Fruit fly (Drosophila melanogaster) whole organism, prepupa: Measurements from ENCODE around the gene Tcs6.

Experiments used
- Blimp-1 ChIP-seq: fragments of 200-800 bp; sonication (Bioruptor generic); optimal IDR thresholded peaks from 3 replicates; lab custom pipeline; 2017; ENCODE audit warnings: missing biosample characterization, missing genetic modification characterization, mild to moderate bottlenecking, moderate library complexity, missing genetic modification reagents
- CG10669 ChIP-seq: fragments of 200-800 bp; sonication (Bioruptor generic); optimal IDR thresholded peaks from 3 replicates; lab custom pipeline; 2018; ENCODE audit warnings: missing biosample characterization, mild to moderate bottlenecking, missing genetic modification characterization, moderate library complexity
- CG11294 ChIP-seq: fragments of 200-800 bp; sonication (Bioruptor generic); IDR thresholded peaks from 2 replicates; pipeline ENCODE4 v1.3.6; 2022; ENCODE audit warnings: missing biosample characterization, missing genetic modification characterization
- CG11762 ChIP-seq: fragments of 200-800 bp; sonication (Bioruptor generic); optimal IDR thresholded peaks from 3 replicates; lab custom pipeline; 2016; ENCODE audit warnings: missing biosample characterization, missing genetic modification characterization; ENCODE audit not compliant: insufficient read depth
- CG15336 ChIP-seq: fragments of 200-800 bp; sonication (Bioruptor generic); IDR thresholded peaks from 2 replicates; pipeline ENCODE4 v1.3.6; 2022; ENCODE audit warnings: missing biosample characterization, missing genetic modification characterization
- CG31627 ChIP-seq: fragments of 200-800 bp; sonication (Bioruptor generic); optimal IDR thresholded peaks from 3 replicates; lab custom pipeline; 2016; ENCODE audit warnings: missing biosample characterization, missing genetic modification characterization
- CG32006 ChIP-seq: fragments of 200-800 bp; sonication (Bioruptor generic); optimal IDR thresholded peaks from 3 replicates; lab custom pipeline; 2017; ENCODE audit warnings: missing biosample characterization, mild to moderate bottlenecking, missing genetic modification characterization
- CG34406 ChIP-seq: fragments of 200-800 bp; sonication (Bioruptor generic); optimal IDR thresholded peaks from 3 replicates; lab custom pipeline; 2016; ENCODE audit warnings: missing biosample characterization, missing genetic modification characterization
- CG3919 ChIP-seq: fragments of 200-800 bp; sonication (Bioruptor generic); optimal IDR thresholded peaks from 3 replicates; lab custom pipeline; 2016; ENCODE audit warnings: missing biosample characterization, missing genetic modification characterization
- CG4318 ChIP-seq: fragments of 200-800 bp; sonication (Bioruptor generic); optimal IDR thresholded peaks from 3 replicates; lab custom pipeline; 2017; ENCODE audit warnings: missing biosample characterization, mild to moderate bottlenecking, missing genetic modification characterization
- CG6163 ChIP-seq: fragments of 200-800 bp; sonication (Bioruptor generic); IDR thresholded peaks from 3 replicates; pipeline ENCODE4 v1.3.6; 2022; ENCODE audit warnings: missing biosample characterization, missing genetic modification characterization
- CG6276 ChIP-seq: fragments of 200-800 bp; sonication (Bioruptor generic); optimal IDR thresholded peaks from 2 replicates; lab custom pipeline; 2017; ENCODE audit warnings: missing biosample characterization, mild to moderate bottlenecking, missing genetic modification characterization
- CG6792 ChIP-seq: fragments of 200-800 bp; sonication (Bioruptor generic); optimal IDR thresholded peaks from 3 replicates; lab custom pipeline; 2016; ENCODE audit warnings: missing biosample characterization, missing genetic modification characterization
- CG7368 ChIP-seq: fragments of 200-800 bp; sonication (Bioruptor generic); optimal IDR thresholded peaks from 3 replicates; lab custom pipeline; 2016; ENCODE audit warnings: missing biosample characterization, missing genetic modification characterization
- CG8119 ChIP-seq: fragments of 200-800 bp; sonication (Bioruptor generic); IDR thresholded peaks from 3 replicates; pipeline ENCODE4 v1.3.6; 2022; ENCODE audit warnings: missing biosample characterization, missing genetic modification characterization
- CG8319 ChIP-seq: fragments of 200-800 bp; sonication (Bioruptor generic); optimal IDR thresholded peaks from 3 replicates; lab custom pipeline; 2016; ENCODE audit warnings: missing biosample characterization, missing genetic modification characterization
- CG8632 ChIP-seq: fragments of 200-800 bp; sonication (Bioruptor generic); optimal IDR thresholded peaks from 3 replicates; lab custom pipeline; 2016; ENCODE audit warnings: missing biosample characterization, missing genetic modification characterization
- Eip75B ChIP-seq: fragments of 200-800 bp; sonication (Bioruptor generic); optimal IDR thresholded peaks from 3 replicates; lab custom pipeline; 2016; ENCODE audit warnings: missing biosample characterization, missing genetic modification characterization
- Eip78C ChIP-seq: fragments of 200-800 bp; sonication (Bioruptor generic); peaks from one replicate; lab custom pipeline; 2016; ENCODE audit warnings: missing biosample characterization, missing genetic modification characterization
- Ets21C ChIP-seq: fragments of 200-800 bp; sonication (Bioruptor generic); optimal IDR thresholded peaks from 3 replicates; lab custom pipeline; 2016; ENCODE audit warnings: missing biosample characterization, missing genetic modification characterization
- Ets96B ChIP-seq: fragments of 200-800 bp; optimal IDR thresholded peaks from 2 replicates; lab custom pipeline; 2019; ENCODE audit warnings: missing biosample characterization, mild to moderate bottlenecking, missing genetic modification characterization, moderate library complexity
- Gug ChIP-seq: fragments of 200-800 bp; sonication (Bioruptor generic); IDR thresholded peaks from 2 replicates; pipeline ENCODE4 v1.3.6; 2022; ENCODE audit warnings: missing biosample characterization, missing genetic modification characterization
- Hr39 ChIP-seq: fragments of 200-800 bp; sonication (Bioruptor generic); optimal IDR thresholded peaks from 2 replicates; lab custom pipeline; 2016; ENCODE audit warnings: missing biosample characterization, missing genetic modification characterization
- Hr4 ChIP-seq: fragments of 200-800 bp; sonication (Bioruptor generic); optimal IDR thresholded peaks from 3 replicates; lab custom pipeline; 2016; ENCODE audit warnings: missing biosample characterization, missing genetic modification characterization
- Lpt ChIP-seq: fragments of 200-800 bp; sonication (Bioruptor generic); optimal IDR thresholded peaks from 3 replicates; lab custom pipeline; 2016; ENCODE audit warnings: missing biosample characterization, missing genetic modification characterization
- OdsH ChIP-seq: fragments of 200-800 bp; sonication (Bioruptor generic); optimal IDR thresholded peaks from 3 replicates; lab custom pipeline; 2016; ENCODE audit warnings: missing biosample characterization, missing genetic modification characterization
- Smox ChIP-seq: fragments of 200-800 bp; sonication (Bioruptor generic); optimal IDR thresholded peaks from 3 replicates; lab custom pipeline; 2016; ENCODE audit warnings: missing biosample characterization, missing genetic modification characterization
- Sox102F ChIP-seq: fragments of 200-800 bp; sonication (Bioruptor generic); optimal IDR thresholded peaks from 2 replicates; lab custom pipeline; 2016; ENCODE audit warnings: missing biosample characterization, mild to moderate bottlenecking, missing genetic modification characterization
- Sox14 ChIP-seq: fragments of 200-800 bp; sonication (Bioruptor generic); optimal IDR thresholded peaks from 3 replicates; lab custom pipeline; 2016; ENCODE audit warnings: missing biosample characterization, missing genetic modification characterization
- achi ChIP-seq: fragments of 200-800 bp; sonication (Bioruptor generic); optimal IDR thresholded peaks from 3 replicates; lab custom pipeline; 2016; ENCODE audit warnings: missing biosample characterization, missing genetic modification characterization
- acj6 ChIP-seq: fragments of 200-800 bp; sonication (Bioruptor generic); optimal IDR thresholded peaks from 3 replicates; lab custom pipeline; 2016; ENCODE audit warnings: missing biosample characterization, missing genetic modification characterization
- dac ChIP-seq: fragments of 200-800 bp; sonication (Bioruptor generic); optimal IDR thresholded peaks from 2 replicates; lab custom pipeline; 2017; ENCODE audit warnings: missing biosample characterization, mild to moderate bottlenecking, missing genetic modification characterization
- dsx ChIP-seq: fragments of 200-800 bp; optimal IDR thresholded peaks from 3 replicates; lab custom pipeline; 2019; ENCODE audit warnings: missing biosample characterization, mild to moderate bottlenecking, missing genetic modification characterization, moderate library complexity; ENCODE audit not compliant: poor library complexity, severe bottlenecking
- esn ChIP-seq: fragments of 200-800 bp; sonication (Bioruptor generic); optimal IDR thresholded peaks from 2 replicates; lab custom pipeline; 2016; ENCODE audit warnings: missing biosample characterization, mild to moderate bottlenecking, missing genetic modification characterization, moderate library complexity
- net ChIP-seq: fragments of 200-800 bp; sonication (Bioruptor generic); optimal IDR thresholded peaks from 3 replicates; lab custom pipeline; 2016; ENCODE audit warnings: missing biosample characterization, missing genetic modification characterization
- pdm3 ChIP-seq: fragments of 200-800 bp; sonication (Bioruptor generic); optimal IDR thresholded peaks from 3 replicates; lab custom pipeline; 2016; ENCODE audit warnings: missing biosample characterization, missing genetic modification characterization
- salr ChIP-seq, 2 experiments: fragments of 200-800 bp; sonication (Bioruptor generic); optimal IDR thresholded peaks; 3 replicates each; lab custom pipeline; 2016 to 2018; ENCODE audit warnings: missing biosample characterization in 2 of 2, missing genetic modification characterization in 2 of 2, mild to moderate bottlenecking in 1 of 2
- spab ChIP-seq: fragments of 200-800 bp; sonication (Bioruptor generic); optimal IDR thresholded peaks from 2 replicates; lab custom pipeline; 2017; ENCODE audit warnings: missing biosample characterization, mild to moderate bottlenecking, missing genetic modification characterization, missing genetic modification reagents
- ss ChIP-seq, 2 experiments: fragments of 200-800 bp; sonication (Bioruptor generic); optimal IDR thresholded peaks; 2 replicates in 1 of 2; 3 replicates in 1 of 2; lab custom pipeline; 2017 to 2018; ENCODE audit warnings: mild to moderate bottlenecking in 2 of 2, missing biosample characterization in 2 of 2, missing genetic modification characterization in 2 of 2, moderate library complexity in 1 of 2
- topi ChIP-seq: fragments of 200-800 bp; sonication (Bioruptor generic); optimal IDR thresholded peaks from 3 replicates; lab custom pipeline; 2016; ENCODE audit warnings: missing biosample characterization, missing genetic modification characterization
- vri ChIP-seq: fragments of 200-800 bp; sonication (Bioruptor generic); optimal IDR thresholded peaks from 3 replicates; lab custom pipeline; 2016; ENCODE audit warnings: missing biosample characterization, mild to moderate bottlenecking, missing genetic modification characterization

Gene Tcs6

dm6 chr3R:26105924-26106494, 48.0 kb upstream of the Tcs6 start (continued):
- TF ChIP-seq CG11762 (no peak), Sox14 (no peak), CG8319 (GFP tag; lab: Kevin White, UChicago) (no peak), net (GFP tag; lab: Kevin White, UChicago) (no peak), Ets21C (no peak), CG3919 (GFP tag; lab: Kevin White, UChicago) (peak; percentile 44), CG31627 (no peak), Hr39 (GFP tag; lab: Kevin White, UChicago) (no peak), CG8632 (GFP tag; lab: Kevin White, UChicago) (no peak), CG6276 (peak; percentile 53), CG7368 (GFP tag; lab: Kevin White, UChicago) (no peak), esn (GFP tag; lab: Kevin White, UChicago) (no peak), CG10669 (GFP tag; lab: Kevin White, UChicago) (peak; percentile 36)

- TF ChIP-seq OdsH (GFP tag; lab: Kevin White, UChicago) (no peak), dsx (GFP tag; lab: Kevin White, UChicago) (no peak), achi (GFP tag; lab: Kevin White, UChicago) (no peak), ss (GFP tag; optimal IDR thresholded peaks at IDR 0.05; lab: Kevin White, UChicago) (no peak), Blimp-1 (GFP tag; lab: Kevin White, UChicago) (no peak), acj6 (GFP tag; lab: Kevin White, UChicago) (no peak), CG34406 (GFP tag; lab: Kevin White, UChicago) (no peak)
Observed at dm6 chr3R:26105407-26105806, 47.4 kb upstream of the Tcs6 start.

- TF ChIP-seq Eip78C (GFP tag; lab: Kevin White, UChicago) = peak; percentile 16
- TF ChIP-seq CG31627 = no peak
Observed at dm6 chr3R:26105141-26105403, 47.0 kb upstream of the Tcs6 start.

- TF ChIP-seq Eip75B (GFP tag; lab: Kevin White, UChicago) (peak; percentile 71), CG10669 (GFP tag; lab: Kevin White, UChicago) (no peak), CG31627 (peak; percentile 77), Blimp-1 (GFP tag; lab: Kevin White, UChicago) (peak; percentile 35), CG11762 (peak; percentile 3), Sox102F (GFP tag; lab: Kevin White, UChicago) (peak; percentile 67), OdsH (GFP tag; lab: Kevin White, UChicago) (peak; percentile 45), CG6792 (GFP tag; lab: Kevin White, UChicago) (peak; percentile 70), CG8119 (GFP tag; lab: Robert Waterston, UW) (peak; percentile 56; the same call in 1 of the 3 replicates), CG7368 (GFP tag; lab: Kevin White, UChicago) (peak; percentile 32), CG15336 (GFP tag; lab: Robert Waterston, UW) (peak; percentile 64), CG34406 (GFP tag; lab: Kevin White, UChicago) (peak; percentile 68), Ets21C (peak; percentile 69), spab (GFP tag; lab: Kevin White, UChicago) (peak; percentile 17), achi (GFP tag; lab: Kevin White, UChicago) (peak; percentile 57), vri (GFP tag; lab: Kevin White, UChicago) (peak; percentile 20), Smox (GFP tag; lab: Kevin White, UChicago) (peak; percentile 74), Gug (GFP tag; lab: Robert Waterston, UW) (no peak), acj6 (GFP tag; lab: Kevin White, UChicago) (peak; percentile 35), dac (GFP tag; lab: Kevin White, UChicago) (no peak), CG8632 (GFP tag; lab: Kevin White, UChicago) (peak; percentile 54), Lpt (GFP tag; lab: Kevin White, UChicago) (peak; percentile 33), Ets96B (tag; lab: Kevin White, UChicago) (peak; percentile 13), CG4318 (GFP tag; lab: Kevin White, UChicago) (no peak), CG32006 (GFP tag; lab: Kevin White, UChicago) (peak; percentile 55), Hr39 (GFP tag; lab: Kevin White, UChicago) (peak; percentile 71), topi (GFP tag; lab: Kevin White, UChicago) (peak; percentile 84), CG11294 (GFP tag; lab: Robert Waterston, UW) (no peak), pdm3 (GFP tag; lab: Kevin White, UChicago) (peak; percentile 41), salr (GFP tag; optimal IDR thresholded peaks at IDR 0.05; lab: Kevin White, UChicago) (no peak), CG6163 (GFP tag; lab: Robert Waterston, UW) (peak; percentile 66), ss (GFP tag; optimal IDR thresholded peaks at IDR 0.05; lab: Kevin White, UChicago) (peak in 1 of 2 experiments; percentile 26), Sox14 (peak; percentile 51), CG8319 (GFP tag; lab: Kevin White, UChicago) (peak; percentile 7), Hr4 (GFP tag; lab: Kevin White, UChicago) (peak; percentile 67)
Observed at dm6 chr3R:26104302-26105140, 46.5 kb upstream of the Tcs6 start.
